Worm (Caenorhabditis elegans): ENCODE data around the gene W06D11.2.

ce11 chrX:12260381-12260931 is 36.1 kb downstream of the W06D11.2 start, which contains the start of gene E01G6.1:
- TF ChIP-seq unc-39 (tag; optimal IDR thresholded peaks at IDR 0.05) (no peak), unc-62 (GFP tag; optimal IDR thresholded peaks at IDR 0.05) (no peak), lsy-2 (tag; optimal IDR thresholded peaks at IDR 0.05) (no peak), sptf-1 (tag; optimal IDR thresholded peaks at IDR 0.05) (no peak), ham-2 (GFP tag; optimal IDR thresholded peaks at IDR 0.05) (no peak), nhr-28 (tag; optimal IDR thresholded peaks at IDR 0.05) (no peak), nhr-76 (tag; optimal IDR thresholded peaks at IDR 0.05) (no peak), snpc-4 (tag; optimal IDR thresholded peaks at IDR 0.05) (no peak), ztf-11 (tag; optimal IDR thresholded peaks at IDR 0.05) (no peak), bed-3 (GFP tag; optimal IDR thresholded peaks at IDR 0.05) (no peak), hlh-1 (tag; optimal IDR thresholded peaks at IDR 0.05) (no peak), pha-4 (tag; optimal IDR thresholded peaks at IDR 0.05) (no peak), sem-2 (GFP tag; optimal IDR thresholded peaks at IDR 0.05) (no peak)
